Fruit fly (Drosophila melanogaster) whole organism, wandering third instar larva: Measurements from ENCODE around the gene PolE1.

Experiments
- br ChIP-seq: fragments of 200-800 bp; sonication (Bioruptor generic); optimal IDR thresholded peaks from 2 replicates; lab custom pipeline; 2016; ENCODE audit warnings: missing biosample characterization, missing genetic modification characterization
- pan ChIP-seq: fragments of >200 bp; optimal IDR thresholded peaks from 2 replicates; lab custom pipeline; 2017

- TF ChIP-seq pan (lab: Kevin White, UChicago) (no peak), br (no peak)
These were observed 1.8 kb upstream of the PolE1 start, which contains the start of gene pnt for dm6 chr3R:23346007-23346681.
